Fruit fly (Drosophila melanogaster) whole organism, pupa: ENCODE results near the gene gnu.

Source experiments
- CG13204 ChIP-seq: fragments of 200-800 bp; sonication (Bioruptor generic); optimal IDR thresholded peaks from 2 replicates; lab custom pipeline; 2018; ENCODE audit warnings: missing biosample characterization, mild to moderate bottlenecking, missing genetic modification characterization, moderate library complexity
- CG32121 ChIP-seq: fragments of 200-800 bp; sonication (Bioruptor generic); IDR thresholded peaks from 2 replicates; pipeline ENCODE4 v1.3.6; 2022; ENCODE audit warnings: missing biosample characterization, missing genetic modification characterization
- CG34367 ChIP-seq: fragments of 200-800 bp; sonication (Bioruptor generic); optimal IDR thresholded peaks from 2 replicates; lab custom pipeline; 2018; ENCODE audit warnings: missing biosample characterization, mild to moderate bottlenecking, missing genetic modification characterization
- CG8159 ChIP-seq: fragments of 200-800 bp; sonication (Bioruptor generic); optimal IDR thresholded peaks from 3 replicates; lab custom pipeline; 2018; ENCODE audit warnings: missing biosample characterization, mild to moderate bottlenecking, missing genetic modification characterization, moderate library complexity
- EcR ChIP-seq: fragments of 200-800 bp; sonication (Bioruptor generic); optimal IDR thresholded peaks from 3 replicates; lab custom pipeline; 2019; ENCODE audit warnings: missing biosample characterization, missing genetic modification characterization, mild to moderate bottlenecking, moderate library complexity, missing genetic modification reagents
- Pif1A ChIP-seq: fragments of 200-800 bp; sonication (Bioruptor generic); optimal IDR thresholded peaks from 3 replicates; lab custom pipeline; 2016; ENCODE audit warnings: missing biosample characterization, missing genetic modification characterization
- fd96Ca ChIP-seq: fragments of 200-800 bp; sonication (Bioruptor generic); IDR thresholded peaks from 3 replicates; pipeline ENCODE4 v1.3.6; 2022; ENCODE audit warnings: missing biosample characterization, missing genetic modification characterization

- TF ChIP-seq CG8159 (tag; lab: Kevin White, UChicago) (peak; percentile 85), Pif1A (GFP tag; lab: Kevin White, UChicago) (peak; percentile 80), EcR (GFP tag; lab: Kevin White, UChicago) (no peak), fd96Ca (peak; percentile 97), CG32121 (GFP tag; lab: Robert Waterston, UW) (peak; percentile 93), CG34367 (tag; lab: Kevin White, UChicago) (peak; percentile 83), CG13204 (peak; percentile 74)
Measured at dm6 chr3L:14756724-14757463, 46.3 kb downstream of the gnu start.
